Fruit fly (Drosophila melanogaster) whole organism, embryonic: ENCODE measurements around the gene AstA-R1.

Experiments
- Adf1 ChIP-seq: fragments of 200-800 bp; sonication (Bioruptor generic); IDR thresholded peaks from 2 replicates; pipeline ENCODE4 v1.3.6; 2022; ENCODE audit warnings: missing biosample characterization, missing genetic modification characterization
- Bgb ChIP-seq: fragments of 200-800 bp; sonication (Bioruptor generic); IDR thresholded peaks from 2 replicates; pipeline ENCODE4 v1.3.6; 2022; ENCODE audit warnings: missing biosample characterization, missing genetic modification characterization; ENCODE audit not compliant: partially characterized antibody
- Bteb2 ChIP-seq: fragments of 200-800 bp; sonication (Bioruptor generic); optimal IDR thresholded peaks from 2 replicates; lab custom pipeline; 2016; ENCODE audit warnings: missing biosample characterization, missing genetic modification characterization
- CG10431 ChIP-seq: fragments of 200-800 bp; sonication (Bioruptor generic); optimal IDR thresholded peaks from 3 replicates; lab custom pipeline; 2018; ENCODE audit warnings: missing biosample characterization, mild to moderate bottlenecking, missing genetic modification characterization
- CG10543 ChIP-seq: fragments of 200-800 bp; sonication (Bioruptor generic); optimal IDR thresholded peaks from 3 replicates; lab custom pipeline; 2017; ENCODE audit warnings: missing biosample characterization, mild to moderate bottlenecking, missing genetic modification characterization, moderate library complexity
- CG10565 ChIP-seq: fragments of 200-800 bp; sonication (Bioruptor generic); optimal IDR thresholded peaks from 3 replicates; lab custom pipeline; 2016; ENCODE audit warnings: missing biosample characterization, mild to moderate bottlenecking, missing genetic modification characterization
- CG12391 ChIP-seq: fragments of 200-800 bp; sonication (Bioruptor generic); optimal IDR thresholded peaks from 3 replicates; lab custom pipeline; 2018; ENCODE audit warnings: missing biosample characterization, mild to moderate bottlenecking, missing genetic modification characterization, moderate library complexity
- CG13287 ChIP-seq: fragments of 200-800 bp; sonication (Bioruptor generic); IDR thresholded peaks from 2 replicates; pipeline ENCODE4 v1.3.6; 2022; ENCODE audit warnings: missing biosample characterization, missing genetic modification characterization; ENCODE audit not compliant: partially characterized antibody
- CG13624 ChIP-seq: fragments of 200-800 bp; sonication (Bioruptor generic); optimal IDR thresholded peaks from 2 replicates; lab custom pipeline; 2016; ENCODE audit warnings: missing biosample characterization, missing genetic modification characterization
- CG15269 ChIP-seq: fragments of 200-800 bp; sonication (Bioruptor generic); optimal IDR thresholded peaks from 2 replicates; lab custom pipeline; 2018; ENCODE audit warnings: missing biosample characterization, mild to moderate bottlenecking, missing genetic modification characterization, moderate library complexity
- CG15479 ChIP-seq: fragments of 200-800 bp; sonication (Bioruptor generic); optimal IDR thresholded peaks from 3 replicates; lab custom pipeline; 2019; ENCODE audit warnings: missing biosample characterization, mild to moderate bottlenecking, missing genetic modification characterization, moderate library complexity
- CG1602 ChIP-seq: fragments of 200-800 bp; sonication (Bioruptor generic); optimal IDR thresholded peaks from 3 replicates; lab custom pipeline; 2016; ENCODE audit warnings: missing biosample characterization, missing genetic modification characterization
- CG16779 ChIP-seq: fragments of 200-800 bp; sonication (Bioruptor generic); IDR thresholded peaks from 2 replicates; pipeline ENCODE4 v1.3.6; 2022; ENCODE audit warnings: missing biosample characterization, missing genetic modification characterization
- CG17359 ChIP-seq: fragments of 200-800 bp; sonication (Bioruptor generic); optimal IDR thresholded peaks from 3 replicates; lab custom pipeline; 2018; ENCODE audit warnings: missing biosample characterization, mild to moderate bottlenecking, missing genetic modification characterization, moderate library complexity
- CG17568 ChIP-seq: fragments of 200-800 bp; sonication (Bioruptor generic); optimal IDR thresholded peaks from 2 replicates; lab custom pipeline; 2018; ENCODE audit warnings: missing biosample characterization, mild to moderate bottlenecking, missing genetic modification characterization, moderate library complexity
- CG18476 ChIP-seq: fragments of 200-800 bp; sonication (Bioruptor generic); optimal IDR thresholded peaks from 2 replicates; lab custom pipeline; 2016; ENCODE audit warnings: missing biosample characterization, mild to moderate bottlenecking, missing genetic modification characterization
- CG2120 ChIP-seq: fragments of 200-800 bp; sonication (Bioruptor generic); optimal IDR thresholded peaks from 3 replicates; lab custom pipeline; 2016; ENCODE audit warnings: missing biosample characterization, missing genetic modification characterization
- CG7357 ChIP-seq: fragments of 200-800 bp; sonication (Bioruptor generic); IDR thresholded peaks from 3 replicates; pipeline ENCODE4 v1.3.6; 2022; ENCODE audit warnings: missing biosample characterization, missing genetic modification characterization
- CG8089 ChIP-seq: fragments of 200-800 bp; sonication (Bioruptor generic); optimal IDR thresholded peaks from 3 replicates; lab custom pipeline; 2016; ENCODE audit warnings: missing biosample characterization, missing genetic modification characterization
- CG8281 ChIP-seq: fragments of 200-800 bp; sonication (Bioruptor generic); optimal IDR thresholded peaks from 2 replicates; lab custom pipeline; 2018; ENCODE audit warnings: missing biosample characterization, mild to moderate bottlenecking, missing genetic modification characterization, moderate library complexity
- Camta ChIP-seq: fragments of 200-800 bp; sonication (Bioruptor generic); optimal IDR thresholded peaks from 2 replicates; lab custom pipeline; 2016; ENCODE audit warnings: missing biosample characterization, missing genetic modification characterization
- CoRest ChIP-seq: fragments of 200-800 bp; sonication (Bioruptor generic); optimal IDR thresholded peaks from 3 replicates; lab custom pipeline; 2018; ENCODE audit warnings: missing biosample characterization, mild to moderate bottlenecking, missing genetic modification characterization, moderate library complexity
- Dad ChIP-seq: fragments of 200-800 bp; sonication (Bioruptor generic); optimal IDR thresholded peaks from 3 replicates; lab custom pipeline; 2016; ENCODE audit warnings: missing biosample characterization, missing genetic modification characterization
- Dfd ChIP-seq, 2 experiments: fragments of >200 bp; optimal IDR thresholded peaks; 2 replicates each; lab custom pipeline; 2017; ENCODE audit warnings: missing biosample characterization in 2 of 2, missing genetic modification characterization in 2 of 2
- Dll ChIP-seq: fragments of 200-800 bp; sonication (Bioruptor generic); IDR thresholded peaks from 4 replicates; pipeline ENCODE4 v1.3.6; 2022; ENCODE audit warnings: missing biosample characterization, missing genetic modification characterization; ENCODE audit not compliant: partially characterized antibody
- Dp ChIP-seq: fragments of 200-800 bp; sonication (Bioruptor generic); optimal IDR thresholded peaks from 2 replicates; lab custom pipeline; 2018; ENCODE audit warnings: missing biosample characterization, mild to moderate bottlenecking, missing genetic modification characterization, moderate library complexity
- HLH3B ChIP-seq: fragments of 200-800 bp; sonication (Bioruptor generic); IDR thresholded peaks from 2 replicates; pipeline ENCODE4 v1.3.6; 2022; ENCODE audit warnings: missing biosample characterization, missing genetic modification characterization
- HmgZ ChIP-seq: fragments of 200-800 bp; sonication (Bioruptor generic); optimal IDR thresholded peaks from 2 replicates; lab custom pipeline; 2018; ENCODE audit warnings: missing biosample characterization, mild to moderate bottlenecking, missing genetic modification characterization
- Max ChIP-seq: fragments of 200-800 bp; sonication (Bioruptor generic); optimal IDR thresholded peaks from 2 replicates; lab custom pipeline; 2016; ENCODE audit warnings: missing biosample characterization, mild to moderate bottlenecking, missing genetic modification characterization
- Myb ChIP-seq: fragments of 200-800 bp; sonication (Bioruptor generic); optimal IDR thresholded peaks from 2 replicates; lab custom pipeline; 2016; ENCODE audit warnings: missing biosample characterization, missing genetic modification characterization
- Sox100B ChIP-seq: fragments of 200-800 bp; sonication (Bioruptor generic); optimal IDR thresholded peaks from 3 replicates; lab custom pipeline; 2018; ENCODE audit warnings: missing biosample characterization, mild to moderate bottlenecking, missing genetic modification characterization
- Tbp ChIP-seq: fragments of >200 bp; optimal IDR thresholded peaks from 2 replicates; lab custom pipeline; 2018; ENCODE audit warnings: missing biosample characterization, missing genetic modification characterization
- al ChIP-seq: fragments of 200-800 bp; sonication (Bioruptor generic); IDR thresholded peaks from 2 replicates; pipeline ENCODE4 v1.3.6; 2022; ENCODE audit warnings: missing biosample characterization, missing genetic modification characterization
- ash1 ChIP-seq: fragments of 200-800 bp; sonication (Bioruptor generic); optimal IDR thresholded peaks from 2 replicates; lab custom pipeline; 2018; ENCODE audit warnings: missing biosample characterization, mild to moderate bottlenecking, missing genetic modification characterization
- btn ChIP-seq: fragments of 200-800 bp; sonication (Bioruptor generic); optimal IDR thresholded peaks from 2 replicates; lab custom pipeline; 2016; ENCODE audit warnings: missing biosample characterization, missing genetic modification characterization
- crp ChIP-seq, 2 experiments: fragments of 200-800 bp; sonication (Bioruptor generic); optimal IDR thresholded peaks; 2 replicates in 1 of 2; 3 replicates in 1 of 2; lab custom pipeline; 2017; ENCODE audit warnings: missing biosample characterization in 2 of 2, missing genetic modification characterization in 2 of 2, mild to moderate bottlenecking in 1 of 2, moderate library complexity in 1 of 2
- gro ChIP-seq: fragments of 200-800 bp; sonication (Bioruptor generic); optimal IDR thresholded peaks from 2 replicates; lab custom pipeline; 2016; ENCODE audit warnings: missing biosample characterization, missing genetic modification characterization
- kah ChIP-seq: fragments of 200-800 bp; sonication (Bioruptor generic); optimal IDR thresholded peaks from 2 replicates; lab custom pipeline; 2018; ENCODE audit warnings: missing biosample characterization, mild to moderate bottlenecking, missing genetic modification characterization
- ken ChIP-seq: fragments of 200-800 bp; sonication (Bioruptor generic); IDR thresholded peaks from 3 replicates; pipeline ENCODE4 v1.3.6; 2022; ENCODE audit warnings: missing biosample characterization, missing genetic modification characterization
- mam ChIP-seq: fragments of 200-800 bp; sonication (Bioruptor generic); optimal IDR thresholded peaks from 3 replicates; lab custom pipeline; 2016; ENCODE audit warnings: missing biosample characterization, missing genetic modification characterization
- mirr ChIP-seq: fragments of 200-800 bp; sonication (Bioruptor generic); optimal IDR thresholded peaks from 3 replicates; lab custom pipeline; 2018; ENCODE audit warnings: missing biosample characterization, mild to moderate bottlenecking, missing genetic modification characterization
- nom ChIP-seq: fragments of 200-800 bp; sonication (Bioruptor generic); optimal IDR thresholded peaks from 2 replicates; lab custom pipeline; 2017; ENCODE audit warnings: missing biosample characterization, missing genetic modification characterization, mild to moderate bottlenecking, moderate library complexity, missing genetic modification reagents
- phol ChIP-seq: fragments of 200-800 bp; sonication (Bioruptor generic); optimal IDR thresholded peaks from 3 replicates; lab custom pipeline; 2018; ENCODE audit warnings: missing biosample characterization, mild to moderate bottlenecking, missing genetic modification characterization, moderate library complexity
- pzg ChIP-seq: fragments of 200-800 bp; sonication (Bioruptor generic); optimal IDR thresholded peaks from 3 replicates; lab custom pipeline; 2018; ENCODE audit warnings: missing biosample characterization, mild to moderate bottlenecking, missing genetic modification characterization, moderate library complexity
- seq ChIP-seq: fragments of 200-800 bp; sonication (Bioruptor generic); IDR thresholded peaks from 2 replicates; pipeline ENCODE4 v1.3.6; 2022; ENCODE audit warnings: missing biosample characterization, missing genetic modification characterization
- twi ChIP-seq: fragments of 200-800 bp; optimal IDR thresholded peaks from 2 replicates; lab custom pipeline; 2019; ENCODE audit warnings: missing biosample characterization, mild to moderate bottlenecking, missing genetic modification characterization, moderate library complexity
- vvl ChIP-seq: fragments of 200-800 bp; sonication (Bioruptor generic); IDR thresholded peaks from 2 replicates; pipeline ENCODE4 v1.3.6; 2022; ENCODE audit warnings: missing biosample characterization, missing genetic modification characterization
- z ChIP-seq: fragments of 200-800 bp; sonication (Bioruptor generic); IDR thresholded peaks from 3 replicates; pipeline ENCODE4 v1.3.6; 2022; ENCODE audit warnings: missing biosample characterization, missing genetic modification characterization
- zen2 ChIP-seq: fragments of 200-800 bp; sonication (Bioruptor generic); IDR thresholded peaks from 3 replicates; pipeline ENCODE4 v1.3.6; 2022; ENCODE audit warnings: missing biosample characterization, missing genetic modification characterization; ENCODE audit not compliant: partially characterized antibody

The AstA-R1 gene

dm6 chrX:3545849-3546518, 28.4 kb upstream of the AstA-R1 start (continued):
- TF ChIP-seq HLH3B (GFP tag; lab: Robert Waterston, UW), result peak; percentile 95
- no peak for TF ChIP-seq CG10565 (GFP tag; lab: Kevin White, UChicago)
- no peak for TF ChIP-seq CG15479 (GFP tag; lab: Kevin White, UChicago)
- peak; percentile 35 for TF ChIP-seq Camta
- no peak for TF ChIP-seq pzg (GFP tag; lab: Kevin White, UChicago)
- TF ChIP-seq Dll (GFP tag; lab: Robert Waterston, UW), result peak; percentile 25; the same call in 1 of the 4 replicates
- peak; percentile 74 for TF ChIP-seq CG17568 (GFP tag; lab: Kevin White, UChicago)
- no peak for TF ChIP-seq CG10543
- peak; percentile 58; the same call in 1 of the 2 replicates for TF ChIP-seq Bgb
- peak; percentile 68 for TF ChIP-seq CG10431 (GFP tag; lab: Kevin White, UChicago)
- TF ChIP-seq Max (GFP tag; lab: Kevin White, UChicago), result peak; percentile 68
- no peak for TF ChIP-seq zen2
- TF ChIP-seq kah (GFP tag; lab: Kevin White, UChicago), result peak; percentile 62
- peak in 1 of 2 experiments; percentile 44 for TF ChIP-seq crp (GFP tag; optimal IDR thresholded peaks at IDR 0.05; lab: Kevin White, UChicago)
- 0 out of 2 replicates have a peak, but pooled peaks have one; percentile 16 for TF ChIP-seq al (GFP tag; lab: Robert Waterston, UW)
- TF ChIP-seq btn, result peak; percentile 53
- no peak for TF ChIP-seq ash1 (GFP tag; lab: Kevin White, UChicago)
- no peak for TF ChIP-seq Tbp (GFP tag; lab: Kevin White, UChicago)
- TF ChIP-seq CG17359, result peak; percentile 94
- TF ChIP-seq CG16779 (GFP tag; lab: Robert Waterston, UW), result no peak
- peak; percentile 89 for TF ChIP-seq ken (GFP tag; lab: Robert Waterston, UW)
- peak; percentile 47 for TF ChIP-seq CG8089 (GFP tag; lab: Kevin White, UChicago)
- peak; percentile 40 for TF ChIP-seq CG8281 (tag; lab: Kevin White, UChicago)
- no peak for TF ChIP-seq CG13287 (GFP tag; lab: Robert Waterston, UW)
- TF ChIP-seq Dfd (GFP tag; optimal IDR thresholded peaks at IDR 0.05; lab: Kevin White, UChicago), result no peak
- peak; percentile 87 for TF ChIP-seq CG15269 (tag; lab: Kevin White, UChicago)
- peak; percentile 49 for TF ChIP-seq HmgZ
- no peak for TF ChIP-seq Dad
- TF ChIP-seq Bteb2 (GFP tag; lab: Kevin White, UChicago), result peak; percentile 50
- TF ChIP-seq Myb (GFP tag; lab: Kevin White, UChicago), result no peak
- peak; percentile 81 for TF ChIP-seq seq (GFP tag; lab: Robert Waterston, UW)
- peak; percentile 87 for TF ChIP-seq CG1602 (GFP tag; lab: Kevin White, UChicago)
- peak; percentile 92 for TF ChIP-seq vvl (GFP tag; lab: Robert Waterston, UW)
- TF ChIP-seq CG7357 (GFP tag; lab: Robert Waterston, UW), result peak; percentile 52; the same call in 1 of the 3 replicates
- TF ChIP-seq mam (GFP tag; lab: Kevin White, UChicago), result peak; percentile 23
- no peak for TF ChIP-seq Dp (GFP tag; lab: Kevin White, UChicago)
- no peak for TF ChIP-seq Adf1 (GFP tag; lab: Robert Waterston, UW)
- TF ChIP-seq CG12391 (tag; lab: Kevin White, UChicago), result peak; percentile 94
- TF ChIP-seq phol (tag; lab: Kevin White, UChicago), result peak; percentile 91
- no peak for TF ChIP-seq z (GFP tag; lab: Robert Waterston, UW)
- TF ChIP-seq nom (GFP tag; lab: Kevin White, UChicago), result peak; percentile 69
- TF ChIP-seq CG18476 (GFP tag; lab: Kevin White, UChicago), result peak; percentile 81
- TF ChIP-seq CG13624 (GFP tag; lab: Kevin White, UChicago), result no peak
- TF ChIP-seq gro, result no peak
- peak; percentile 91 for TF ChIP-seq CoRest (tag; lab: Kevin White, UChicago)
- peak; percentile 70 for TF ChIP-seq twi (tag; lab: Kevin White, UChicago)
- peak; percentile 44 for TF ChIP-seq CG2120
- no peak for TF ChIP-seq mirr (GFP tag; lab: Kevin White, UChicago)
- TF ChIP-seq Sox100B (GFP tag; lab: Kevin White, UChicago), result peak; percentile 89
